Fruit fly (Drosophila melanogaster): ENCODE data around the gene PolZ2.

Gene PolZ2

dm6 chr3R:5565623-5566022 lies 23.1 kb upstream of the PolZ2 start (continued):
- peak; percentile 79 for TF ChIP-seq Meics (GFP tag; optimal IDR thresholded peaks at IDR 0.05)
- TF ChIP-seq CG7372 (GFP tag; IDR thresholded peaks at IDR 0.05), result peak; percentile 60; the same call in 1 of the 2 replicates
- peak; percentile 81 for TF ChIP-seq Oli (tag; optimal IDR thresholded peaks at IDR 0.05)
- no peak for TF ChIP-seq psq (GFP tag; optimal IDR thresholded peaks at IDR 0.05)
- TF ChIP-seq CG1603 (tag; optimal IDR thresholded peaks at IDR 0.05), result peak; percentile 77
- TF ChIP-seq chn (GFP tag; optimal IDR thresholded peaks at IDR 0.05), result peak; percentile 63
- peak; percentile 64 for TF ChIP-seq CG7987 (GFP tag; optimal IDR thresholded peaks at IDR 0.05)
- peak; percentile 95 for TF ChIP-seq Ets65A (GFP tag)
- TF ChIP-seq CG11695 (GFP tag; IDR thresholded peaks at IDR 0.05), result peak; percentile 89
- no peak for TF ChIP-seq Elba2 (GFP tag; optimal IDR thresholded peaks at IDR 0.05)
- TF ChIP-seq zfh2 (GFP tag; optimal IDR thresholded peaks at IDR 0.05), result peak; percentile 74
- TF ChIP-seq Bgb (GFP tag; IDR thresholded peaks at IDR 0.05; ENCODE audit: partially characterized antibody), result no peak
- TF ChIP-seq CG7928 (GFP tag; optimal IDR thresholded peaks at IDR 0.05), result no peak
- peak; percentile 77 for TF ChIP-seq eyg (GFP tag; optimal IDR thresholded peaks at IDR 0.05)
- TF ChIP-seq CG6765 (GFP tag; optimal IDR thresholded peaks at IDR 0.05), result peak; percentile 58
- no peak for TF ChIP-seq sqz (GFP tag; optimal IDR thresholded peaks at IDR 0.05)
- TF ChIP-seq CG5245 (GFP tag; optimal IDR thresholded peaks at IDR 0.05), result peak; percentile 48
- TF ChIP-seq ab (GFP tag; optimal IDR thresholded peaks at IDR 0.05), result no peak
- no peak for TF ChIP-seq CG34224 (GFP tag; IDR thresholded peaks at IDR 0.05; ENCODE audit: partially characterized antibody)
- peak; percentile 90 for TF ChIP-seq HLH3B (GFP tag; IDR thresholded peaks at IDR 0.05)
- no peak for TF ChIP-seq Lpt (GFP tag; optimal IDR thresholded peaks at IDR 0.05)
- TF ChIP-seq CG11504 (tag; optimal IDR thresholded peaks at IDR 0.05), result peak; percentile 88
- no peak for TF ChIP-seq br (optimal IDR thresholded peaks at IDR 0.05)
- peak; percentile 84 for TF ChIP-seq HmgZ (tag; optimal IDR thresholded peaks at IDR 0.05)
- peak; percentile 35 for TF ChIP-seq CG1647 (GFP tag; optimal IDR thresholded peaks at IDR 0.05)
- no peak for TF ChIP-seq ac (GFP tag; optimal IDR thresholded peaks at IDR 0.05)
- peak; percentile 85 for TF ChIP-seq CG6689 (GFP tag; IDR thresholded peaks at IDR 0.05)
- TF ChIP-seq dmrt99B (tag; optimal IDR thresholded peaks at IDR 0.05), result peak; percentile 88
- peak; percentile 86 for TF ChIP-seq sisA (GFP tag; IDR thresholded peaks at IDR 0.05)
- TF ChIP-seq CG42726 (GFP tag; IDR thresholded peaks at IDR 0.05; ENCODE audit: partially characterized antibody), result no peak
- TF ChIP-seq CG8924 (tag; optimal IDR thresholded peaks at IDR 0.05), result peak; percentile 80
- TF ChIP-seq dm (GFP tag; optimal IDR thresholded peaks at IDR 0.05), result peak; percentile 39
- TF ChIP-seq cwo (GFP tag; optimal IDR thresholded peaks at IDR 0.05), result peak; percentile 81
- TF ChIP-seq run (tag; optimal IDR thresholded peaks at IDR 0.05), result peak; percentile 41
- peak; percentile 81 for TF ChIP-seq nmo (GFP tag; optimal IDR thresholded peaks at IDR 0.05)
- peak; percentile 92 for TF ChIP-seq grn (GFP tag; optimal IDR thresholded peaks at IDR 0.05)
- no peak for TF ChIP-seq CG15479 (GFP tag; optimal IDR thresholded peaks at IDR 0.05)
- peak; percentile 59 for TF ChIP-seq ssp (GFP tag; IDR thresholded peaks at IDR 0.05)
- peak; percentile 75; the same call in 1 of the 2 replicates for TF ChIP-seq CG9932 (GFP tag; IDR thresholded peaks at IDR 0.05)
- TF ChIP-seq CG18262 (tag; optimal IDR thresholded peaks at IDR 0.05), result peak; percentile 72
- peak; percentile 82 for TF ChIP-seq gro (GFP tag; optimal IDR thresholded peaks at IDR 0.05)
- TF ChIP-seq Ptx1 (GFP tag; IDR thresholded peaks at IDR 0.05), result peak; percentile 86
- peak; percentile 51 for TF ChIP-seq fd64A (GFP tag; optimal IDR thresholded peaks at IDR 0.05)
- TF ChIP-seq CG9876 (GFP tag; optimal IDR thresholded peaks at IDR 0.05), result peak; percentile 6
- TF ChIP-seq trh (GFP tag; optimal IDR thresholded peaks at IDR 0.05), result peak; percentile 39
- peak; percentile 59 for TF ChIP-seq CG6683 (GFP tag; optimal IDR thresholded peaks at IDR 0.05)
- TF ChIP-seq H2.0 (GFP tag; IDR thresholded peaks at IDR 0.05), result peak; percentile 85
- no peak for TF ChIP-seq Dfd (GFP tag; optimal IDR thresholded peaks at IDR 0.05)
- TF ChIP-seq phol (tag; optimal IDR thresholded peaks at IDR 0.05), result peak; percentile 69
- no peak for TF ChIP-seq HLH4C (GFP tag; IDR thresholded peaks at IDR 0.05; ENCODE audit: partially characterized antibody)
- TF ChIP-seq chinmo (GFP tag; IDR thresholded peaks at IDR 0.05; ENCODE audit: partially characterized antibody), result peak; percentile 50; the same call in 1 of the 4 replicates

Data from whole organism, embryonic.